Fruit fly (Drosophila melanogaster) whole organism, prepupa: ENCODE measurements around the gene CG8516.

ENCODE experiments used
- lz ChIP-seq: fragments of 200-800 bp; sonication (Bioruptor generic); optimal IDR thresholded peaks from 3 replicates; lab custom pipeline; 2016; ENCODE audit warnings: missing biosample characterization, missing genetic modification characterization

Gene CG8516

dm6 chr3R:9823723-9824122 is 30.6 kb downstream of the CG8516 start, which contains the start of gene CG34302:
Gene CG34302, minus strand, starts transcription at chr3R:9823823.
- TF ChIP-seq lz (GFP tag; lab: Kevin White, UChicago): no peak
